Worm (Caenorhabditis elegans): ENCODE results near the gene K07C5.9.

DNA sequence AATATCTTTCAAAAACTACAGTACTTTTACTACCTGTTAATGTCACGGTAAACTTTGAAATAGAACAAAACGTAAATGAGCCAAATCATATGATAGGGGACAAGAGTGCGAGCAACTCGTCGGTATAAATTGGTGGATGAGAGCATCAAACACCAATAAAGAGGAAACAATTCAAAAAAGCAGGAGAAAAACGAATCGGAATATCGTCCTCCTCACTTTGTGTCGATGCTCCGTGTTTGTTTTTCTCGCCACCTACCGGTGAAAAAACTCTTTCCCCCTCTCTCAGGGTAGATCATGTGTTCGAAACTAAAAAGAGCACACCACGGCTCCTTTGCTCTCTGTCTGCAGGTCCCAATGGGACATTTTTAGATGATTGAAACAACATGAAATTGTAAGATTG, 21.9 kb downstream of the K07C5.9 start:
- no peak for TF ChIP-seq lin-39 (tag; optimal IDR thresholded peaks at IDR 0.05)
- no peak for TF ChIP-seq elt-3 (tag; optimal IDR thresholded peaks at IDR 0.05)
- no peak for TF ChIP-seq lin-11 (tag; optimal IDR thresholded peaks at IDR 0.05)
- no peak for TF ChIP-seq nhr-11 (tag; optimal IDR thresholded peaks at IDR 0.05)
- no peak for TF ChIP-seq ztf-4 (tag; optimal IDR thresholded peaks at IDR 0.05)
- no peak for TF ChIP-seq mdl-1 (tag; optimal IDR thresholded peaks at IDR 0.05)
- no peak for TF ChIP-seq nhr-25 (tag; optimal IDR thresholded peaks at IDR 0.05)
- no peak for TF ChIP-seq fos-1 (tag; optimal IDR thresholded peaks at IDR 0.05)
- TF ChIP-seq ztf-11 (tag; optimal IDR thresholded peaks at IDR 0.05), result no peak
- no peak for TF ChIP-seq egl-27 (tag; optimal IDR thresholded peaks at IDR 0.05)
